Worm (Caenorhabditis elegans) whole organism, L4 larva: ENCODE measurements around the gene pyc-1.

ENCODE experiments used
- F49E8.2 ChIP-seq: sonication (generic microtip); optimal IDR thresholded peaks from 2 replicates; lab custom pipeline; 2016; ENCODE audit warnings: missing compliant biosample characterization, mild to moderate bottlenecking, missing genetic modification characterization, borderline replicate concordance
- Y75B8A.6 ChIP-seq: fragments of 200-800 bp; sonication (Bioruptor generic); IDR thresholded peaks from 2 replicates; pipeline ENCODE4 v1.3.6; 2022; ENCODE audit warnings: missing genetic modification reagents, missing genetic modification characterization, missing compliant biosample characterization
- aha-1 ChIP-seq: fragments of 150-350 bp; peaks from one replicate; lab custom pipeline; 2014; ENCODE audit warnings: missing biosample characterization, missing genetic modification characterization
- ceh-62 ChIP-seq: sonication (generic microtip); optimal IDR thresholded peaks from 2 replicates; lab custom pipeline; 2017; ENCODE audit warnings: missing biosample characterization, missing genetic modification characterization
- ceh-82 ChIP-seq: sonication (generic microtip); optimal IDR thresholded peaks from 2 replicates; lab custom pipeline; 2017; ENCODE audit warnings: missing biosample characterization, missing genetic modification characterization
- ctbp-1 ChIP-seq: fragments of 200-800 bp; sonication (Bioruptor generic); IDR thresholded peaks from 2 replicates; pipeline ENCODE4 v1.3.6; 2022; ENCODE audit warnings: missing genetic modification reagents, missing genetic modification characterization, missing compliant biosample characterization
- daf-16 ChIP-seq, 3 experiments: sonication (generic microtip); optimal IDR thresholded peaks; 2 replicates each; lab custom pipeline; 2016 to 2017; ENCODE audit warnings: missing genetic modification characterization in 3 of 3, missing genetic modification reagents in 3 of 3, mild to moderate bottlenecking in 2 of 3, missing compliant biosample characterization in 2 of 3, missing biosample characterization in 1 of 3, moderate library complexity in 1 of 3
- daf-19 ChIP-seq: fragments of 200-800 bp; sonication (Bioruptor generic); conservative IDR thresholded peaks from 2 replicates; pipeline ENCODE4 v1.3.6; 2022; ENCODE audit warnings: missing genetic modification characterization, missing compliant biosample characterization
- dmd-6 ChIP-seq: fragments of 200-800 bp; sonication (Bioruptor generic); IDR thresholded peaks from 2 replicates; pipeline ENCODE4 v1.3.6; 2022; ENCODE audit warnings: missing genetic modification reagents, missing genetic modification characterization, missing compliant biosample characterization
- dmd-8 ChIP-seq: fragments of 200-800 bp; sonication (Bioruptor generic); IDR thresholded peaks from 2 replicates; pipeline ENCODE4 v1.3.6; 2022; ENCODE audit warnings: missing genetic modification characterization, missing compliant biosample characterization
- dpl-1 ChIP-seq: fragments of 150-350 bp; optimal IDR thresholded peaks from 2 replicates; lab custom pipeline; 2014; ENCODE audit warnings: missing biosample characterization, missing genetic modification reagents, missing genetic modification characterization
- dve-1 ChIP-seq: sonication (generic microtip); optimal IDR thresholded peaks from 2 replicates; lab custom pipeline; 2017; ENCODE audit warnings: antibody characterized with exemption, mild to moderate bottlenecking, missing genetic modification characterization, missing compliant biosample characterization; ENCODE audit not compliant: insufficient read depth
- egl-43 ChIP-seq: fragments of 200-800 bp; sonication (Bioruptor generic); IDR thresholded peaks from 2 replicates; pipeline ENCODE4 v1.3.6; 2022; ENCODE audit warnings: missing genetic modification reagents, missing genetic modification characterization, missing compliant biosample characterization
- hlh-11 ChIP-seq: fragments of 200-800 bp; sonication (Bioruptor generic); optimal IDR thresholded peaks from 2 replicates; lab custom pipeline; 2018; ENCODE audit warnings: mild to moderate bottlenecking, missing genetic modification characterization, missing compliant biosample characterization
- hlh-30 ChIP-seq: sonication (generic microtip); optimal IDR thresholded peaks from 2 replicates; lab custom pipeline; 2017; ENCODE audit warnings: antibody characterized with exemption, mild to moderate bottlenecking, missing genetic modification characterization, missing compliant biosample characterization; ENCODE audit not compliant: insufficient read depth
- mdl-1 ChIP-seq, 2 experiments: fragments of 150-350 bp in 1 of 2; sonication (generic microtip) in 1 of 2; optimal IDR thresholded peaks; 2 replicates each; lab custom pipeline; 2014 to 2017; ENCODE audit warnings: missing biosample characterization in 2 of 2, missing genetic modification characterization in 2 of 2
- nhr-11 ChIP-seq: fragments of 150-350 bp; optimal IDR thresholded peaks from 2 replicates; lab custom pipeline; 2014; ENCODE audit warnings: missing biosample characterization, missing genetic modification characterization
- nhr-28 ChIP-seq: fragments of 150-350 bp; optimal IDR thresholded peaks from 2 replicates; lab custom pipeline; 2014; ENCODE audit warnings: missing biosample characterization, missing genetic modification characterization
- nhr-77 ChIP-seq: fragments of 150-350 bp; optimal IDR thresholded peaks from 2 replicates; lab custom pipeline; 2014; ENCODE audit warnings: missing biosample characterization, missing genetic modification characterization
- pha-4 ChIP-seq, 2 experiments: fragments of 150-350 bp in 1 of 2; fragments of 200-800 bp in 1 of 2; sonication (Bioruptor generic) in 1 of 2; IDR thresholded peaks in 1 of 2; optimal IDR thresholded peaks in 1 of 2; 2 replicates each; pipeline versions ENCODE4 v1.3.6 to Lab custom; 2014 to 2022; ENCODE audit warnings: missing genetic modification characterization in 2 of 2, missing genetic modification reagents in 2 of 2, missing biosample characterization in 1 of 2, missing compliant biosample characterization in 1 of 2
- pqm-1 ChIP-seq: sonication (generic microtip); optimal IDR thresholded peaks from 2 replicates; lab custom pipeline; 2017; ENCODE audit warnings: missing biosample characterization, missing genetic modification characterization
- saeg-2 ChIP-seq: fragments of 200-800 bp; sonication (Bioruptor generic); IDR thresholded peaks from 2 replicates; pipeline ENCODE4 v1.3.6; 2022; ENCODE audit warnings: missing genetic modification reagents, missing genetic modification characterization, missing compliant biosample characterization
- skn-1 ChIP-seq: fragments of 150-350 bp; optimal IDR thresholded peaks from 2 replicates; lab custom pipeline; 2014; ENCODE audit warnings: missing biosample characterization, missing genetic modification characterization
- snpc-4 ChIP-seq: fragments of 150-350 bp; optimal IDR thresholded peaks from 2 replicates; lab custom pipeline; 2014; ENCODE audit warnings: missing biosample characterization, missing genetic modification characterization
- unc-130 ChIP-seq: sonication (generic microtip); optimal IDR thresholded peaks from 2 replicates; lab custom pipeline; 2016; ENCODE audit warnings: missing genetic modification reagents, missing genetic modification characterization, missing compliant biosample characterization
- unc-39 ChIP-seq: sonication (generic microtip); optimal IDR thresholded peaks from 2 replicates; lab custom pipeline; 2017; ENCODE audit warnings: missing biosample characterization, missing genetic modification characterization
- unc-62 ChIP-seq, 3 experiments: fragments of 150-350 bp in 1 of 3; sonication (generic microtip); optimal IDR thresholded peaks in 2 of 3; peaks in 1 of 3; 1 replicate in 1 of 3; 2 replicates in 2 of 3; lab custom pipeline; 2014 to 2017; ENCODE audit warnings: missing biosample characterization in 3 of 3, missing genetic modification characterization in 3 of 3, missing genetic modification reagents in 3 of 3, missing genotype in 1 of 3
- zfp-2 ChIP-seq: sonication (generic microtip); optimal IDR thresholded peaks from 2 replicates; lab custom pipeline; 2016; ENCODE audit warnings: mild to moderate bottlenecking, missing genetic modification characterization, missing compliant biosample characterization

Gene pyc-1

DNA sequence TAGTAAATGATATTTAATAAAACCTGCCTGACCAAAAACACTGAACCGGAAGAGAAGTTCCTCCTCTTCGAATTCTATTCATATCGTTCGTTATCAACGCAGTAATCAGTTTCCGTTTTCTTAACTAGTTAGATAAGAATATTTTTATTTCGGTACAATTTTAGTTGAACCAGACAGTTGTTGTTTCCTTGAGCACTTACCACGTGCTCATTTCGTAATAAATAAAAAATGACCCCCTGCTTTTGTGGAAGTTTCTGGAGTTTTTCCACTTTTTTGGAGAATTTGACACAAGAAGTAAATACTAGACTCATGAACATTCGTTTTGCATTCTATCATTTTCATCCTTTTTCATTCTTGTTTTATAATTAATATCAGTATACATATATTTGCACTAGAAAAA, 31.4 kb upstream of the pyc-1 start:
- TF ChIP-seq snpc-4 (tag; lab: Kevin White, UChicago) (no peak), mdl-1 (tag; optimal IDR thresholded peaks at IDR 0.05; lab: Kevin White, UChicago) (peak in 1 of 2 experiments; percentile 8), daf-19 (GFP tag; lab: Robert Waterston, UW) (no peak), saeg-2 (GFP tag; lab: Robert Waterston, UW) (no peak), unc-39 (tag; lab: Kevin White, UChicago) (no peak), dve-1 (tag; lab: Kevin White, UChicago) (peak; percentile 10), F49E8.2 (tag; lab: Kevin White, UChicago) (no peak), Y75B8A.6 (GFP tag; lab: Robert Waterston, UW) (no peak), ctbp-1 (no peak), dmd-8 (no peak), nhr-11 (no peak), egl-43 (GFP tag; lab: Robert Waterston, UW) (no peak), dmd-6 (GFP tag; lab: Robert Waterston, UW) (no peak), daf-16 (GFP tag; optimal IDR thresholded peaks at IDR 0.05; lab: Kevin White, UChicago) (no peak), daf-16 (tag; optimal IDR thresholded peaks at IDR 0.05; lab: Kevin White, UChicago) (peak; percentile 52), zfp-2 (tag; lab: Kevin White, UChicago) (no peak)
- TF ChIP-seq, all 104 proteins: peak for 3

DNA sequence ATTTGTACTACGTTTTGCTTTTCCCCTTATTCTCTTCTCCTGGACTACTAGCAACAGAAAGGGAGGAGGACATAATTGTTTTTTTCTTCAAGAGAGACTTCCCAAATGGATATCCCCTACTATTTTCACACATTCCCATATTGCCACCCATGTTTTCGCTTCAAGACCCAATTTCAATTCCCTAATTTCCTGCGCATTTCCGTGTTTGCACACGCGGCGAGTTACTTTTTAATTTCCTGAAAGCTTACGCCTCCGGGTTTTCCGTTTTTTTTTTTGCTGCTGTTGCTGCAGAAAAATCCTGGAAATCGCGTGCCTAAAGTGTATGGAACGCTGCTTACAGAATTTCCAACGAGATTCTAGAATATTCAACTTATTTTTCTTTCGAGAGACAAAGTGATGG, 30.0 kb upstream of the pyc-1 start:
- TF ChIP-seq zfp-2 (tag; lab: Kevin White, UChicago), result no peak
- no peak for TF ChIP-seq nhr-77
- TF ChIP-seq daf-19 (GFP tag; lab: Robert Waterston, UW), result no peak
- peak; percentile 51 for TF ChIP-seq aha-1
- TF ChIP-seq unc-62 (GFP tag; optimal IDR thresholded peaks at IDR 0.05 in 1 of 2; lab: Kevin White, UChicago), result peak in 1 of 2 experiments; percentile 93
- TF ChIP-seq unc-62 (tag; optimal IDR thresholded peaks at IDR 0.05; lab: Kevin White, UChicago), result no peak

DNA sequence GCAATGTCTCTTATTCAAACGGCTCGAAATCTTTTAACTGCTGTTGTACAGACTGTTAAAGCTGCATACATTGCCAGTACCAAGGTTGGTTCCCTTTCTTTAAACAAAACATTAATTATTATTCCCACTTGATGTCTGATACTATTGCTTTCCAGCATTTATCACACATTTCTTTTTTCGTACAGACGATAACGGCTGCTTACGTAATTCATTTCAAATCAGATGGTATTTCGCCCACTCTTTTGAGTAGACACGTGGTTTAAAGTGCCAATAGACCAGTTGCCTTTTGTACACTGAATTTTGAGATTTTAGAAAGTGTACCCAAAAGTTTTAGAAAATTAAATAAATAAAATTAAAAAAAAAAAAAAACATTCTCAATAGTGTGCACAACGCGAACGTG, 27.1 kb upstream of the pyc-1 start:
- no peak for TF ChIP-seq nhr-28 (tag; lab: Kevin White, UChicago)
- no peak for TF ChIP-seq unc-130 (GFP tag; lab: Kevin White, UChicago)
- peak; percentile 59 for TF ChIP-seq hlh-30 (tag; lab: Kevin White, UChicago)
- no peak for TF ChIP-seq daf-16 (GFP tag; optimal IDR thresholded peaks at IDR 0.05; lab: Kevin White, UChicago)
- TF ChIP-seq daf-16 (tag; optimal IDR thresholded peaks at IDR 0.05; lab: Kevin White, UChicago), result peak; percentile 59
- no peak for TF ChIP-seq unc-62 (GFP tag; optimal IDR thresholded peaks at IDR 0.05 in 1 of 2; lab: Kevin White, UChicago)
- TF ChIP-seq unc-62 (tag; optimal IDR thresholded peaks at IDR 0.05; lab: Kevin White, UChicago), result no peak
- peak; percentile 10 for TF ChIP-seq pqm-1 (tag; lab: Kevin White, UChicago)
- no peak for TF ChIP-seq skn-1 (tag; lab: Kevin White, UChicago)
- TF ChIP-seq Y75B8A.6 (GFP tag; lab: Robert Waterston, UW), result no peak
- peak; percentile 31 for TF ChIP-seq dve-1 (tag; lab: Kevin White, UChicago)
- peak; percentile 32 for TF ChIP-seq hlh-11 (tag; lab: Kevin White, UChicago)
- peak; percentile 36 for TF ChIP-seq dmd-6 (GFP tag; lab: Robert Waterston, UW)
- no peak for TF ChIP-seq ceh-82
- TF ChIP-seq, all 104 proteins: peak for 6

DNA sequence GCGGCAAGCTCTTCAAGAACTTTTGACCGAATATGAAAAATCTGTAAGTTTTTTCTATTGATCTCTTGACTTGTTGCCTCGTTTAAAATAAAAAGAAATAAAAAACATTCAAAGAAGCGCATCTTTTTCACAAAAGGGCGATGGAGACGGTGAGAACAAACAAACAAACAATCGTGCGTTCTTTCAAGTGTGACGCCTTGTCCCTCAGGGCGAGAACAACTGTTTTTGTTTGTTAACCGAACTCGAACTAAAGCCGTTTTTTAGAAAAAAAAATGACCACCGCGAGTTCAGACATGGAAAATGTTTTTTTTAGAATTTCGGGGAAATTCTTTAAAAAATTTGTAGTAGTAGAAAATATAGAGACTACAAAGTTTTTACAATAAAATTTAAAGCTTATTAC, 24.6 kb upstream of the pyc-1 start:
- no peak for TF ChIP-seq ceh-62 (tag; lab: Kevin White, UChicago)
- TF ChIP-seq unc-62 (GFP tag; optimal IDR thresholded peaks at IDR 0.05 in 1 of 2; lab: Kevin White, UChicago), result peak in 1 of 2 experiments; percentile 86
- no peak for TF ChIP-seq unc-62 (tag; optimal IDR thresholded peaks at IDR 0.05; lab: Kevin White, UChicago)
- TF ChIP-seq Y75B8A.6 (GFP tag; lab: Robert Waterston, UW), result no peak
- TF ChIP-seq pha-4 (GFP tag; IDR thresholded peaks at IDR 0.05; lab: Robert Waterston, UW), result no peak
- peak; percentile 50 for TF ChIP-seq pha-4 (tag; optimal IDR thresholded peaks at IDR 0.05; lab: Kevin White, UChicago)
- no peak for TF ChIP-seq mdl-1 (tag; optimal IDR thresholded peaks at IDR 0.05; lab: Kevin White, UChicago)
- TF ChIP-seq F49E8.2 (tag; lab: Kevin White, UChicago), result no peak

DNA sequence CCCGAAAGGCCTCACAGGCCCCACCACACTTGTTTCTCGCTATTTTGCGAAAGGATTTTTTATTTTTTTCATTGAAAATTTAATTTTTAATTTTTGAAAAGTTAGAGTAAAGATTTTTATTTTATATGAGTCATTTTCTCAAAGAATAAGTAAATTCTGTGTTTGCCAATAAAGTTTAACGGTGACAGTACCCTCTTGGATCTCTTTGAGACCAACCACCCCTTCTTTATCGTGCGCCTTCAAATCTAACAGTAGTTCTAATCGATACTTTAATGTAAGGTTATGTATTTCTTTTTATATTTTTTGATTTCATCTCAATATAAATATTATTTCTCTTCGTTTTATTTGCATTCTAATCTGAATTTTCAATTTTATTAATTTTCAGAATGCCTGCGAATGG, 23.2 kb upstream of the pyc-1 start, which contains the start of gene hmp-1:
hmp-1 (plus strand) TSS at position 380 of the 400 bp plus-strand sequence.
- TF ChIP-seq aha-1, result peak; percentile 9
- no peak for TF ChIP-seq dpl-1 (GFP tag; lab: Kevin White, UChicago)
